Fruit fly (Drosophila melanogaster): ENCODE measurements around the gene CG46514.
"Not testable (repeated sequence)": the region's sequence is repeated elsewhere in the genome, so short reads cannot be mapped to it uniquely, and the experiment has no call there.

CG46514 gene

dm6 chrX:22196874-22197273 lies at the start of gene CG46514:
TSS of gene CG46514 (plus strand) at chrX:22197174.
- not testable (repeated sequence) for TF ChIP-seq EcR (GFP tag; optimal IDR thresholded peaks at IDR 0.05); usp (GFP tag; optimal IDR thresholded peaks at IDR 0.05); psq (optimal IDR thresholded peaks at IDR 0.05)

dm6 chrX:22147489-22147888 lies 49.5 kb upstream of the CG46514 start, which contains the start of gene CG46504:
TSS of gene CG46504 (plus strand) at chrX:22147789.
- TF ChIP-seq EcR (GFP tag; optimal IDR thresholded peaks at IDR 0.05); CG8478 (optimal IDR thresholded peaks at IDR 0.05); usp (GFP tag; optimal IDR thresholded peaks at IDR 0.05): not testable (repeated sequence)

- not testable (repeated sequence) for TF ChIP-seq EcR (GFP tag; optimal IDR thresholded peaks at IDR 0.05); pan (optimal IDR thresholded peaks at IDR 0.05); Dll (optimal IDR thresholded peaks at IDR 0.05)
Observed at dm6 chrX:22152542-22152941, 44.4 kb upstream of the CG46514 start, which contains the start of gene CG46505. TSS of gene CG46505 (plus strand) at chrX:22152842.

dm6 chrX:22157587-22157986 lies 39.4 kb upstream of the CG46514 start, which contains the start of gene CG46506:
TSS of gene CG46506 (plus strand) at chrX:22157887.
- not testable (repeated sequence) for TF ChIP-seq Dll (optimal IDR thresholded peaks at IDR 0.05); EcR (GFP tag; optimal IDR thresholded peaks at IDR 0.05); psq (optimal IDR thresholded peaks at IDR 0.05)

- TF ChIP-seq usp (GFP tag; optimal IDR thresholded peaks at IDR 0.05); CG8478 (optimal IDR thresholded peaks at IDR 0.05); EcR (GFP tag; optimal IDR thresholded peaks at IDR 0.05): not testable (repeated sequence)
Observed at dm6 chrX:22162623-22163022, 34.4 kb upstream of the CG46514 start, which contains the start of gene CG46507. TSS of gene CG46507 (plus strand) at chrX:22162923.

- TF ChIP-seq pan (optimal IDR thresholded peaks at IDR 0.05); EcR (GFP tag; optimal IDR thresholded peaks at IDR 0.05); psq (optimal IDR thresholded peaks at IDR 0.05): not testable (repeated sequence)
Observed at dm6 chrX:22167355-22167754, 29.6 kb upstream of the CG46514 start, which contains the start of gene CG46508. TSS of gene CG46508 (plus strand) at chrX:22167655.

dm6 chrX:22172341-22172740 lies 24.6 kb upstream of the CG46514 start, which contains the start of gene CG46509:
TSS of gene CG46509 (plus strand) at chrX:22172641.
- not testable (repeated sequence) for TF ChIP-seq usp (GFP tag; optimal IDR thresholded peaks at IDR 0.05); pan (optimal IDR thresholded peaks at IDR 0.05); CG8478 (optimal IDR thresholded peaks at IDR 0.05)

dm6 chrX:22177205-22177604 lies 19.8 kb upstream of the CG46514 start, which contains the start of gene CG46510:
TSS of gene CG46510 (plus strand) at chrX:22177505.
- TF ChIP-seq pan, CG8478, Dll (optimal IDR thresholded peaks at IDR 0.05): not testable (repeated sequence)

dm6 chrX:22182193-22182592 lies 14.8 kb upstream of the CG46514 start, which contains the start of gene CG46511:
TSS of gene CG46511 (plus strand) at chrX:22182493.
- TF ChIP-seq Dll (optimal IDR thresholded peaks at IDR 0.05); EcR (GFP tag; optimal IDR thresholded peaks at IDR 0.05); pan (optimal IDR thresholded peaks at IDR 0.05): not testable (repeated sequence)

- not testable (repeated sequence) for TF ChIP-seq CG8478 (optimal IDR thresholded peaks at IDR 0.05); psq (optimal IDR thresholded peaks at IDR 0.05); EcR (GFP tag; optimal IDR thresholded peaks at IDR 0.05)
Observed at dm6 chrX:22187070-22187469, 9.9 kb upstream of the CG46514 start, which contains the start of gene CG46512. TSS of gene CG46512 (plus strand) at chrX:22187370.

dm6 chrX:22191973-22192372 lies 5.0 kb upstream of the CG46514 start, which contains the start of gene CG46513:
TSS of gene CG46513 (plus strand) at chrX:22192273.
- not testable (repeated sequence) for TF ChIP-seq usp (GFP tag; optimal IDR thresholded peaks at IDR 0.05); EcR (GFP tag; optimal IDR thresholded peaks at IDR 0.05); pan (optimal IDR thresholded peaks at IDR 0.05)

dm6 chrX:22201883-22202282 lies 4.9 kb downstream of the CG46514 start, which contains the start of gene CG46515:
TSS of gene CG46515 (plus strand) at chrX:22202183.
- not testable (repeated sequence) for TF ChIP-seq psq, pan, CG8478 (optimal IDR thresholded peaks at IDR 0.05)

- TF ChIP-seq Dll (optimal IDR thresholded peaks at IDR 0.05); CG8478 (optimal IDR thresholded peaks at IDR 0.05); EcR (GFP tag; optimal IDR thresholded peaks at IDR 0.05): not testable (repeated sequence)
Observed at dm6 chrX:22212028-22212427, 15.1 kb downstream of the CG46514 start, which contains the start of gene CG46516. TSS of gene CG46516 (plus strand) at chrX:22212328.

- TF ChIP-seq usp (GFP tag; optimal IDR thresholded peaks at IDR 0.05); CG8478 (optimal IDR thresholded peaks at IDR 0.05); psq (optimal IDR thresholded peaks at IDR 0.05): not testable (repeated sequence)
Observed at dm6 chrX:22217079-22217478, 20.1 kb downstream of the CG46514 start, which contains the start of gene CG46517. TSS of gene CG46517 (plus strand) at chrX:22217379.

All from whole organism.